Fruit fly (Drosophila melanogaster): ENCODE data around the gene Npc2d.
A peak's percentile ranks its signal among the peaks of the same experiment; 100 is the strongest.

Npc2d gene

dm6 chr3R:10024032-10024712 is 31.7 kb downstream of the Npc2d start (continued):
- TF ChIP-seq CG13775 (GFP tag; optimal IDR thresholded peaks at IDR 0.05) (peak; percentile 9), CG6175 (GFP tag; IDR thresholded peaks at IDR 0.05) (0 out of 3 replicates have a peak, but pooled peaks have one; percentile 40), mam (GFP tag; optimal IDR thresholded peaks at IDR 0.05) (peak; percentile 58), tup (GFP tag; optimal IDR thresholded peaks at IDR 0.05) (no peak), run (tag; optimal IDR thresholded peaks at IDR 0.05) (peak; percentile 1), CG1832 (GFP tag; optimal IDR thresholded peaks at IDR 0.05) (no peak), Dad (GFP tag; optimal IDR thresholded peaks at IDR 0.05) (peak; percentile 9), slbo (GFP tag; IDR thresholded peaks at IDR 0.05) (peak; percentile 65), crc (GFP tag; optimal IDR thresholded peaks at IDR 0.05) (no peak), CG11504 (tag; optimal IDR thresholded peaks at IDR 0.05) (no peak), lov (optimal IDR thresholded peaks at IDR 0.05) (no peak), lov (GFP tag; IDR thresholded peaks at IDR 0.05) (no peak), cwo (GFP tag; optimal IDR thresholded peaks at IDR 0.05) (peak; percentile 37), dysf (GFP tag; IDR thresholded peaks at IDR 0.05) (peak; percentile 53; the same call in 2 of the 3 replicates), Ets65A (GFP tag) (peak; percentile 75), lab (GFP tag; optimal IDR thresholded peaks at IDR 0.05) (peak; percentile 82), CG6854 (GFP tag; optimal IDR thresholded peaks at IDR 0.05) (peak; percentile 43), ro (GFP tag; IDR thresholded peaks at IDR 0.05) (no peak), ara (GFP tag; IDR thresholded peaks at IDR 0.05) (no peak), pan (optimal IDR thresholded peaks at IDR 0.05) (no peak), pan (GFP tag; optimal IDR thresholded peaks at IDR 0.05 in 1 of 2, IDR thresholded peaks at IDR 0.05 in 1 of 2) (peak in 1 of 2 experiments; percentile 54), CG16863 (GFP tag; optimal IDR thresholded peaks at IDR 0.05) (peak; percentile 4), Dek (tag; optimal IDR thresholded peaks at IDR 0.05) (peak; percentile 40), onecut (GFP tag; IDR thresholded peaks at IDR 0.05) (peak; percentile 95), CG9932 (GFP tag; IDR thresholded peaks at IDR 0.05) (peak; percentile 64), nmo (GFP tag; optimal IDR thresholded peaks at IDR 0.05) (no peak), H2.0 (GFP tag; IDR thresholded peaks at IDR 0.05) (peak; percentile 19; the same call in 1 of the 2 replicates), CG34376 (GFP tag; optimal IDR thresholded peaks at IDR 0.05) (peak; percentile 30), lilli (GFP tag; optimal IDR thresholded peaks at IDR 0.05) (peak; percentile 56), CG33213 (GFP tag; optimal IDR thresholded peaks at IDR 0.05) (no peak), Adf1 (GFP tag; IDR thresholded peaks at IDR 0.05) (no peak), Mrtf (GFP tag; IDR thresholded peaks at IDR 0.05) (peak; percentile 46; the same call in 1 of the 3 replicates), CG32767 (GFP tag; IDR thresholded peaks at IDR 0.05) (no peak), CG3847 (GFP tag; IDR thresholded peaks at IDR 0.05) (peak; percentile 39; the same call in 1 of the 2 replicates), bcd (GFP tag; optimal IDR thresholded peaks at IDR 0.05) (peak; percentile 14), CG16779 (GFP tag; IDR thresholded peaks at IDR 0.05) (0 out of 2 replicates have a peak, but pooled peaks have one; percentile 26), CG18599 (GFP tag; optimal IDR thresholded peaks at IDR 0.05) (peak; percentile 87), gce (GFP tag; IDR thresholded peaks at IDR 0.05) (0 out of 3 replicates have a peak, but pooled peaks have one; percentile 4), CG11456 (GFP tag; IDR thresholded peaks at IDR 0.05) (peak; percentile 57; the same call in 1 of the 3 replicates), otp (GFP tag; IDR thresholded peaks at IDR 0.05) (0 out of 3 replicates have a peak, but pooled peaks have one; percentile 21), bab2 (GFP tag; optimal IDR thresholded peaks at IDR 0.05) (peak; percentile 55), lbe (GFP tag; optimal IDR thresholded peaks at IDR 0.05) (no peak), tgo (GFP tag; IDR thresholded peaks at IDR 0.05) (peak; percentile 44; the same call in 1 of the 3 replicates), CG10543 (GFP tag; optimal IDR thresholded peaks at IDR 0.05) (peak; percentile 74), CG15011 (GFP tag; optimal IDR thresholded peaks at IDR 0.05) (peak; percentile 16), pum (GFP tag; optimal IDR thresholded peaks at IDR 0.05) (peak; percentile 5), Ada2b (GFP tag; IDR thresholded peaks at IDR 0.05) (no peak), Meics (GFP tag; optimal IDR thresholded peaks at IDR 0.05) (peak; percentile 68), CG12071 (GFP tag; optimal IDR thresholded peaks at IDR 0.05) (peak; percentile 62), Hand (GFP tag; optimal IDR thresholded peaks at IDR 0.05) (peak; percentile 72)
